Fruit fly (Drosophila melanogaster): Measurements from ENCODE around the gene GstT3.

GstT3 gene

DNA sequence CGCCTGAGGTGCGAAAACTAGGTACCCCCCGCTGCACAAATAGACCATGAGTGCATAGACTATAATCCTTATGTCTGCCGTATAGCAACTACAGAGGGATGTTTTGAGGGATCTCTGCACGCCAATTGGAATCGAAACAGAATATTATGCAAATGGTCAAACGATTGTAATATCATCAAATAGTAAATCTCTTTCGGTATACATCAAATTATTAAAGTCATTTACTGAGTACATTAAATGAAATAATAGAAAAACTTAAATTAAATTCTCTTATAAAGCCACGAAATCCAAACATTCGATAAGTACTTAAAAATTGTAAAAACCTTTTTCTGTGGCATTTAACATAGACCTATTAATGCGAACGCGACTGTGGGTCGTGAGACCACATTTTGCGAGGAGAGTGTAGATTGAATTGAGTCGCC is 21.5 kb downstream of the GstT3 start (continued):
- TF ChIP-seq CG6163 (GFP tag; IDR thresholded peaks at IDR 0.05) = 0 out of 3 replicates have a peak, but pooled peaks have one; percentile 23
- TF ChIP-seq CG8119 (GFP tag; IDR thresholded peaks at IDR 0.05) = peak; percentile 69
- TF ChIP-seq Blimp-1 (GFP tag; optimal IDR thresholded peaks at IDR 0.05) = peak; percentile 2
- peak; percentile 62 for TF ChIP-seq Ets96B (tag; optimal IDR thresholded peaks at IDR 0.05)
- peak; percentile 65 for TF ChIP-seq Smox (GFP tag; optimal IDR thresholded peaks at IDR 0.05)
- TF ChIP-seq CG8632 (GFP tag; optimal IDR thresholded peaks at IDR 0.05) = peak; percentile 61
- TF ChIP-seq CG16779 (tag; optimal IDR thresholded peaks at IDR 0.05) = peak; percentile 39
- peak; percentile 76 for TF ChIP-seq Met (GFP tag; optimal IDR thresholded peaks at IDR 0.05)
- TF ChIP-seq ss (GFP tag; optimal IDR thresholded peaks at IDR 0.05) = peak; percentile 68 to 72
- peak; percentile 66 for TF ChIP-seq Eip75B (GFP tag; optimal IDR thresholded peaks at IDR 0.05)
- TF ChIP-seq svp (GFP tag) = peak; percentile 87
- no peak for TF ChIP-seq vri (GFP tag; optimal IDR thresholded peaks at IDR 0.05)
- peak; percentile 71 for TF ChIP-seq lz (GFP tag; optimal IDR thresholded peaks at IDR 0.05)
- TF ChIP-seq salr (GFP tag; optimal IDR thresholded peaks at IDR 0.05) = peak in 1 of 2 experiments; percentile 73
- peak; percentile 65 for TF ChIP-seq CG3032 (tag; optimal IDR thresholded peaks at IDR 0.05)
- peak; percentile 81 for TF ChIP-seq CG3919 (GFP tag; optimal IDR thresholded peaks at IDR 0.05)
- TF ChIP-seq CG10669 (GFP tag; optimal IDR thresholded peaks at IDR 0.05) = peak; percentile 74
- TF ChIP-seq Sox14 (GFP tag; optimal IDR thresholded peaks at IDR 0.05) = peak; percentile 77
- TF ChIP-seq OdsH (GFP tag; optimal IDR thresholded peaks at IDR 0.05) = peak; percentile 61
- TF ChIP-seq acj6 (GFP tag; optimal IDR thresholded peaks at IDR 0.05) = peak; percentile 51
- TF ChIP-seq CG15336 (GFP tag; IDR thresholded peaks at IDR 0.05) = peak; percentile 70
- no peak for TF ChIP-seq Eip93F (GFP tag; optimal IDR thresholded peaks at IDR 0.05)
- peak; percentile 64 for TF ChIP-seq achi (GFP tag; optimal IDR thresholded peaks at IDR 0.05)
- peak; percentile 15 for TF ChIP-seq CG1621 (tag; optimal IDR thresholded peaks at IDR 0.05)
- TF ChIP-seq CG31627 (GFP tag; optimal IDR thresholded peaks at IDR 0.05) = peak; percentile 56
- TF ChIP-seq CG11294 (GFP tag; IDR thresholded peaks at IDR 0.05) = peak; percentile 15; the same call in 1 of the 2 replicates
- 0 out of 2 replicates have a peak, but pooled peaks have one; percentile 35 for TF ChIP-seq Gug (GFP tag; IDR thresholded peaks at IDR 0.05)
- TF ChIP-seq net (GFP tag; optimal IDR thresholded peaks at IDR 0.05) = peak; percentile 80
- TF ChIP-seq Lpt (GFP tag; optimal IDR thresholded peaks at IDR 0.05) = peak; percentile 44
- TF ChIP-seq Hr39 (GFP tag; optimal IDR thresholded peaks at IDR 0.05) = peak; percentile 44
- TF ChIP-seq CG34406 (GFP tag; optimal IDR thresholded peaks at IDR 0.05) = peak; percentile 59
- TF ChIP-seq CG6854 (GFP tag; optimal IDR thresholded peaks at IDR 0.05) = peak; percentile 48
- peak; percentile 24 for TF ChIP-seq fkh (GFP tag; optimal IDR thresholded peaks at IDR 0.05)
- TF ChIP-seq cyc (GFP tag; optimal IDR thresholded peaks at IDR 0.05) = peak; percentile 75
- TF ChIP-seq CG7368 (GFP tag; optimal IDR thresholded peaks at IDR 0.05) = peak; percentile 76
- TF ChIP-seq dac (GFP tag; optimal IDR thresholded peaks at IDR 0.05) = peak; percentile 83
- TF ChIP-seq Hr4 (GFP tag; optimal IDR thresholded peaks at IDR 0.05) = peak; percentile 84
- TF ChIP-seq eg (GFP tag; IDR thresholded peaks at IDR 0.05) = peak; percentile 51; the same call in 1 of the 3 replicates
- TF ChIP-seq CG4318 (GFP tag; optimal IDR thresholded peaks at IDR 0.05) = peak; percentile 81
- TF ChIP-seq esn (GFP tag; optimal IDR thresholded peaks at IDR 0.05) = peak; percentile 74
- peak; percentile 70 for TF ChIP-seq CG6792 (GFP tag; optimal IDR thresholded peaks at IDR 0.05)

DNA sequence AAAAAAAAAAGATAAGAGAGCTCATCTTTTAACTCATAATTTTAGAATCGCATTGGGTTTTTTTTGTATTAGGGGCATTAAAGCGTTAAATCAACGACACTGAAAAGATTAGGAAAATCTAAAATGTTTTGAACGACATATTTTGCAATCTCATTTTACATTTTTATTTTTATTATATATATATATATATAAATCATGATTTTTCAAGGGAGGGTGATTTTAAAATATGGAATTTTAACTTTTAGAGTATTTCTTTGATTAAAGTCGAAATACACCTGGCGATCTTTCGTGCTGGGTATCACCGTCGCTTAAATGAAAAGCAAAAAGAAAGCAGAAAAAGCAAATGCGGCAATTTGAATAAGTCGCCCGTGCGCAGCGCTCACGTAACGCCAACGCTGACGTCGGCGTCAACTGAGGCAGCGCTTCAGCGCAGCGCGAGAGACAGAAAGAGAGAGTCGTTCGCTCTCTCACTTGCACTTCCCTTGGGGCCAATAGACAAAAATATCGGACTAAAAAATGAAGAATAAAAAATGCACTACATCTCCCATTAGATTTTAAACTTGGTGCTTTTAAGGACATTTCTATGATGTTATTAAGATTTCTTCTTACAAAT is 22.2 kb downstream of the GstT3 start:
- TF ChIP-seq CG8632 (GFP tag; optimal IDR thresholded peaks at IDR 0.05) = peak; percentile 11
- TF ChIP-seq Eip75B (GFP tag; optimal IDR thresholded peaks at IDR 0.05) = no peak
- TF ChIP-seq CG4318 (GFP tag; optimal IDR thresholded peaks at IDR 0.05) = peak; percentile 39
- no peak for TF ChIP-seq Eip78C (GFP tag)
- peak; percentile 16; the same call in 1 of the 2 replicates for TF ChIP-seq CG15336 (GFP tag; IDR thresholded peaks at IDR 0.05)
- TF ChIP-seq CG32006 (GFP tag; optimal IDR thresholded peaks at IDR 0.05) = peak; percentile 83
- no peak for TF ChIP-seq lz (GFP tag; optimal IDR thresholded peaks at IDR 0.05)
- peak; percentile 41; the same call in 1 of the 3 replicates for TF ChIP-seq CG8119 (GFP tag; IDR thresholded peaks at IDR 0.05)
- TF ChIP-seq CG6808 (GFP tag; optimal IDR thresholded peaks at IDR 0.05) = no peak
- TF ChIP-seq eg (GFP tag; IDR thresholded peaks at IDR 0.05) = peak; percentile 21; the same call in 1 of the 3 replicates
- TF ChIP-seq OdsH (GFP tag; optimal IDR thresholded peaks at IDR 0.05) = peak; percentile 42
- TF ChIP-seq vri (GFP tag; optimal IDR thresholded peaks at IDR 0.05) = peak; percentile 31
- no peak for TF ChIP-seq CG6276 (GFP tag; optimal IDR thresholded peaks at IDR 0.05)
- TF ChIP-seq CG34406 (GFP tag; optimal IDR thresholded peaks at IDR 0.05) = peak; percentile 41
- TF ChIP-seq achi (GFP tag; optimal IDR thresholded peaks at IDR 0.05) = peak; percentile 40
- peak; percentile 14 for TF ChIP-seq acj6 (GFP tag; optimal IDR thresholded peaks at IDR 0.05)
- TF ChIP-seq Sox102F (GFP tag; optimal IDR thresholded peaks at IDR 0.05) = peak; percentile 15
- TF ChIP-seq CG8319 (GFP tag; optimal IDR thresholded peaks at IDR 0.05) = no peak
